Worm (Caenorhabditis elegans): Measurements from ENCODE around the gene clec-119.

The clec-119 gene

ce11 chrII:1295776-1296175 lies 40.0 kb downstream of the clec-119 start, which contains the start of gene Y57G7A.2:
Y57G7A.2 (plus strand) TSS chrII:1296076.
- TF ChIP-seq nhr-232 (tag; optimal IDR thresholded peaks at IDR 0.05) (no peak), ceh-9 (tag; optimal IDR thresholded peaks at IDR 0.05) (no peak), ceh-18 (tag; optimal IDR thresholded peaks at IDR 0.05) (no peak), ttx-3 (tag; optimal IDR thresholded peaks at IDR 0.05) (no peak), pqm-1 (tag; optimal IDR thresholded peaks at IDR 0.05) (no peak), hlh-6 (tag; optimal IDR thresholded peaks at IDR 0.05) (no peak), hlh-8 (tag; optimal IDR thresholded peaks at IDR 0.05) (no peak), dmd-4 (tag; optimal IDR thresholded peaks at IDR 0.05; ENCODE audit: borderline replicate concordance) (no peak), rnt-1 (tag; optimal IDR thresholded peaks at IDR 0.05) (no peak), sdc-2 (tag; optimal IDR thresholded peaks at IDR 0.05) (no peak), sox-4 (tag; optimal IDR thresholded peaks at IDR 0.05) (no peak), unc-86 (tag; optimal IDR thresholded peaks at IDR 0.05) (no peak), ceh-30 (tag; optimal IDR thresholded peaks at IDR 0.05) (no peak), ceh-6 (GFP tag; optimal IDR thresholded peaks at IDR 0.05) (no peak), pat-9 (tag; optimal IDR thresholded peaks at IDR 0.05) (no peak), elt-4 (tag; optimal IDR thresholded peaks at IDR 0.05) (no peak), ceh-19 (GFP tag; optimal IDR thresholded peaks at IDR 0.05) (no peak), ceh-48 (tag; optimal IDR thresholded peaks at IDR 0.05) (no peak), pax-1 (tag; optimal IDR thresholded peaks at IDR 0.05) (no peak), elt-2 (tag; optimal IDR thresholded peaks at IDR 0.05) (no peak)

- no peak for TF ChIP-seq tbx-7 (tag; optimal IDR thresholded peaks at IDR 0.05)
- no peak for TF ChIP-seq npax-4 (tag; optimal IDR thresholded peaks at IDR 0.05)
- no peak for TF ChIP-seq che-1 (tag; optimal IDR thresholded peaks at IDR 0.05)
These were observed 41.4 kb downstream of the clec-119 start for ce11 chrII:1297044-1297696.

ce11 chrII:1297697-1298093 lies 42.0 kb downstream of the clec-119 start:
- peak; percentile 56 for TF ChIP-seq elt-2 (tag; optimal IDR thresholded peaks at IDR 0.05)
- no peak for TF ChIP-seq pag-3 (tag; optimal IDR thresholded peaks at IDR 0.05; ENCODE audit: borderline replicate concordance)

ce11 chrII:1298169-1298568 lies 42.4 kb downstream of the clec-119 start, which contains the start of gene Y57G7A.1:
Y57G7A.1 (plus strand) TSS chrII:1298469.
- TF ChIP-seq pha-2 (tag; optimal IDR thresholded peaks at IDR 0.05) (no peak), ref-2 (tag; optimal IDR thresholded peaks at IDR 0.05) (no peak), hlh-13 (GFP tag; optimal IDR thresholded peaks at IDR 0.05) (no peak), pax-1 (tag; optimal IDR thresholded peaks at IDR 0.05) (no peak), sdc-2 (tag; optimal IDR thresholded peaks at IDR 0.05) (no peak), lin-11 (tag; optimal IDR thresholded peaks at IDR 0.05) (no peak), che-1 (tag; optimal IDR thresholded peaks at IDR 0.05) (no peak), gmeb-2 (tag; optimal IDR thresholded peaks at IDR 0.05) (no peak), C38D4.7 (GFP tag; optimal IDR thresholded peaks at IDR 0.05) (no peak), syd-9 (tag; optimal IDR thresholded peaks at IDR 0.05) (no peak), nhr-232 (tag; optimal IDR thresholded peaks at IDR 0.05) (no peak), pha-4 (tag; optimal IDR thresholded peaks at IDR 0.05) (no peak), nfya-1 (tag; optimal IDR thresholded peaks at IDR 0.05) (no peak), fkh-10 (GFP tag; optimal IDR thresholded peaks at IDR 0.05) (no peak), rnt-1 (tag; optimal IDR thresholded peaks at IDR 0.05) (no peak), hlh-6 (tag; optimal IDR thresholded peaks at IDR 0.05) (no peak)

ce11 chrII:1301554-1301953 lies 45.8 kb downstream of the clec-119 start, which contains the start of gene glb-31:
glb-31 (minus strand) TSS chrII:1301654.
- TF ChIP-seq ceh-48 (tag; optimal IDR thresholded peaks at IDR 0.05) = no peak
- TF ChIP-seq hlh-8 (tag; optimal IDR thresholded peaks at IDR 0.05) = no peak

Data from whole organism, late embryonic.